Worm (Caenorhabditis elegans): ENCODE data around the gene cyd-1.
"Not testable (repeated sequence)": the region's sequence is repeated elsewhere in the genome, so short reads cannot be mapped to it uniquely, and the experiment has no call there.

- not testable (repeated sequence) for TF ChIP-seq him-1, W03F9.2, dao-5 (tag; optimal IDR thresholded peaks at IDR 0.05)
Measured at ce11 chrII:13031649-13032191, 51.3 kb downstream of the cyd-1 start, which contains the start of gene F18A11.2.
